Fruit fly (Drosophila melanogaster) whole organism: ENCODE results near the gene CG32984.

ENCODE experiments used
- CG8478 ChIP-seq: fragments of >200 bp; optimal IDR thresholded peaks from 2 replicates; lab custom pipeline; 2018; ENCODE audit warnings: inconsistent platforms
- Dll ChIP-seq: fragments of >200 bp; optimal IDR thresholded peaks from 2 replicates; lab custom pipeline; 2017
- EcR ChIP-seq, 2 experiments: fragments of >200 bp; optimal IDR thresholded peaks; 2 replicates each; lab custom pipeline; 2017; ENCODE audit warnings: missing biosample characterization in 2 of 2, missing genetic modification characterization in 2 of 2, missing genetic modification reagents in 2 of 2
- pan ChIP-seq: fragments of >200 bp; optimal IDR thresholded peaks from 2 replicates; lab custom pipeline; 2017
- psq ChIP-seq: fragments of >200 bp; optimal IDR thresholded peaks from 2 replicates; lab custom pipeline; 2017
- usp ChIP-seq: fragments of >200 bp; optimal IDR thresholded peaks from 2 replicates; lab custom pipeline; 2017; ENCODE audit warnings: missing biosample characterization, missing genetic modification characterization, mixed read lengths

- TF ChIP-seq CG8478 (lab: Kevin White, UChicago) (no peak), usp (no peak), Dll (lab: Kevin White, UChicago) (no peak), EcR (GFP tag; optimal IDR thresholded peaks at IDR 0.05; lab: Kevin White, UChicago) (no peak), psq (lab: Kevin White, UChicago) (no peak), pan (lab: Kevin White, UChicago) (no peak)
Measured at dm6 chr2L:8947989-8948388, 16.8 kb upstream of the CG32984 start.
